Fruit fly (Drosophila melanogaster) whole organism: ENCODE results near the gene CG31805.

Experiments
- CG8478 ChIP-seq: fragments of >200 bp; optimal IDR thresholded peaks from 2 replicates; lab custom pipeline; 2018; ENCODE audit warnings: inconsistent platforms
- Dll ChIP-seq: fragments of >200 bp; optimal IDR thresholded peaks from 2 replicates; lab custom pipeline; 2017
- EcR ChIP-seq, 2 experiments: fragments of >200 bp; optimal IDR thresholded peaks; 2 replicates each; lab custom pipeline; 2017; ENCODE audit warnings: missing biosample characterization in 2 of 2, missing genetic modification characterization in 2 of 2, missing genetic modification reagents in 2 of 2
- pan ChIP-seq: fragments of >200 bp; optimal IDR thresholded peaks from 2 replicates; lab custom pipeline; 2017
- psq ChIP-seq: fragments of >200 bp; optimal IDR thresholded peaks from 2 replicates; lab custom pipeline; 2017
- usp ChIP-seq: fragments of >200 bp; optimal IDR thresholded peaks from 2 replicates; lab custom pipeline; 2017; ENCODE audit warnings: missing biosample characterization, missing genetic modification characterization, mixed read lengths

CG31805 gene

DNA sequence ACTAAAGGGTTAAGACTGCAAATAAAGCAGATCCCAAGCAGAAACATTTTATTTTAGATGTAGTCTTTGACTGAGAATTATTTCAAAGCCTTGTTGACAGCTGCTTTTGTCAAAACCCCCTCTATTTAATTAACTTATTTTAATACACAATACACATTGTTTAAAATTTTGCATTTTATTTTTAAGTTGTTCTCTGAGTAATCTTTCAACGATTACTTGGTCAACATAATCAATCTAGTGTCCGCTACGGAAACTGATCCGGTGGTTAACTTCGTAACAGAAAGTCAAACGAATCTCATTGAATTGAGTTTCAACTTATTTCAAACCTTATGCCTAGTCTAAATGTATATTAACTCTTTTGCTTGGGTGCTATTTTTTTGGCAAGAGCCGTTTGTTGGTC lies at the start of gene CG31805:
Gene CG31805, minus strand, starts transcription at position 101 of the 400 bp plus-strand sequence.
- TF ChIP-seq pan (lab: Kevin White, UChicago) = no peak
- no peak for TF ChIP-seq usp (GFP tag; lab: Kevin White, UChicago)
- TF ChIP-seq CG8478 (lab: Kevin White, UChicago) = no peak
- no peak for TF ChIP-seq Dll (lab: Kevin White, UChicago)
- TF ChIP-seq EcR (GFP tag; optimal IDR thresholded peaks at IDR 0.05; lab: Kevin White, UChicago) = no peak
- no peak for TF ChIP-seq psq (lab: Kevin White, UChicago)

DNA sequence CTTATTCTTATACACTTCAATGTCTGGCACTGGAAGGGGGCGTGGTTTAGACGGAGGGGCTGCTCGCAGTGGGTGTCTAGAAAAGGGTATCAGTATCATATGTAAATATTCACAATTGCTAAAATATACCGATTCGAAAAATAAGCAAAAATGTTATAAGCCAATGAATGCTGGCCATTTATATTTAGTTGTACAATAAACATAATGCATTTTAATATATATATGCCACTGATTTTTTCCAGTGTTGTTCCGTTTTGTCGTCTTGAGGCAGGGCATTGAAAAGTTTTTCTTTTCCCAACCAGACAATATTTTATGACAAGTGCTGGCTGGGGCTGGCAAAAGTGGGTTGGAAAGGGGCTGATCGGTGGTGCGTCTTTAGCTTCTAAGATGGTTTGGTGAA lies 21.6 kb upstream of the CG31805 start:
- TF ChIP-seq CG8478 (lab: Kevin White, UChicago) (no peak), pan (lab: Kevin White, UChicago) (no peak), Dll (lab: Kevin White, UChicago) (no peak), psq (lab: Kevin White, UChicago) (no peak)

- no peak for TF ChIP-seq Dll (lab: Kevin White, UChicago)
- no peak for TF ChIP-seq EcR (GFP tag; optimal IDR thresholded peaks at IDR 0.05; lab: Kevin White, UChicago)
- no peak for TF ChIP-seq pan (lab: Kevin White, UChicago)
- TF ChIP-seq usp (GFP tag; lab: Kevin White, UChicago) = no peak
- TF ChIP-seq CG8478 (lab: Kevin White, UChicago) = no peak
- TF ChIP-seq psq (lab: Kevin White, UChicago) = no peak
Measured at dm6 chr2L:16910177-16910576, 9.9 kb upstream of the CG31805 start, which contains the start of gene ApepP. Gene ApepP (minus strand): TSS chr2L:16910418.

- TF ChIP-seq CG8478 (lab: Kevin White, UChicago) (no peak), pan (lab: Kevin White, UChicago) (no peak)
Measured at dm6 chr2L:16909290-16909689, 9.0 kb upstream of the CG31805 start.

- no peak for TF ChIP-seq Dll (lab: Kevin White, UChicago)
- TF ChIP-seq CG8478 (lab: Kevin White, UChicago) = no peak
- no peak for TF ChIP-seq psq (lab: Kevin White, UChicago)
- no peak for TF ChIP-seq EcR (GFP tag; optimal IDR thresholded peaks at IDR 0.05; lab: Kevin White, UChicago)
- no peak for TF ChIP-seq usp (GFP tag; lab: Kevin White, UChicago)
- TF ChIP-seq pan (lab: Kevin White, UChicago) = no peak
Measured at dm6 chr2L:16902003-16902402, 1.7 kb upstream of the CG31805 start, which contains the start of gene CG12288. Gene CG12288 (minus strand): TSS chr2L:16902218.

DNA sequence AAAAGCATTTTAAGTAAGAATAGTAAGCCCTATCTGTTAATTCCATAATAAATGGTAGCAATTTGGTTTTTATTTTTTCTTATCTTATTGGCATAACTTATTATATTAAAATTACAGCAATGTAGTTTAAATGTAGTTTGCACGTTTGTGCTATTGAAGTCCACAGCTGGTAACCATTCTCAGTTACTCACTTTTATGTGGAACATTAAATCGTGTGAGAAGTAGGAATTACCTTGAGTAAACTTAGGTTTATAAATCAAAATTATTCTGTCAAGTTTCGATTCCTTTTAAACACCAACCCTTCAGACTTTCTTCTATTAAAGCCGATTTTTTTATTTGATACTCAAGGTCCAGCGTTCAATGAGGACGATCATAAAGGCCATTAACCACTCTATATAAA lies 10.7 kb downstream of the CG31805 start, which contains the start of gene CG42556:
Gene CG42556, plus strand, starts transcription at position 301 of the 400 bp plus-strand sequence.
- TF ChIP-seq pan (lab: Kevin White, UChicago) (no peak), psq (lab: Kevin White, UChicago) (no peak), CG8478 (lab: Kevin White, UChicago) (no peak)

DNA sequence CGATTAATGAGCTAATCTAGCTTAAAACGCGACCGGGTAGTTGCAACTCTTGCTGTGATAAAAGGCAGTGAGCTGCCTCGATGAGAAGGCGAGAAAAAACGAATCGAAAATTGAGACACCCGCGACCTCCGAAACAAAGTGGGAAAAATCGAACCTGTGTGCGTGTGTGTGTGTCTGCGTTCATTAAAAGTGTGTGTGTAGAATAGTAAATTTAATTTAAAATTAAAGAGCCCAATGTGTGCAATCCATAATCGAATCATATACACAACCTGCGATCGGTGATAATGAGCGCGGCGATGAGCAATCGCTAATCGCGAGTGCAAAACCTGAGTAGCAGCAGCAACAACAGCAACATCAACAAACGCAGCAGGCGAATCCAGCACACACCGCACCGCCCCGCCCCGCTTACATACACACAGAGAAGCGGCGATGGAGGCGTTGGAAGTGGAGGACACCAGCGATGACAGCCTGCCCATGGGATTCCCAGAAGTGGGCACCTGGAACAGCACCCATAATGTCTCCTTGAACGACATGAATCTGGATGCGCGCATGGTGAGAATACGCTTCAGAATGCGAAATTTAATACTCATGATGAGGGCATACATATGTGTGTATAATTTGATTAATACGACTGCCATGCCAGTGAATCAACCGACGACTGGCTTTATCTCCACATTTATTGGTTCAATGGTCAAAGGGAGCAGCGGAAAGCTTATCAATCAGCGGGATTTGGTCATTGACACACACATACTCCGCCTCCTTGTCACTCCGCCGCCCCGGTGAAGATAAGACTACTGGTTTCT lies 11.5 kb downstream of the CG31805 start:
- TF ChIP-seq EcR (GFP tag; optimal IDR thresholded peaks at IDR 0.05; lab: Kevin White, UChicago) (peak in 1 of 2 experiments; percentile 45), Dll (lab: Kevin White, UChicago) (no peak), pan (lab: Kevin White, UChicago) (peak; percentile 4)

DNA sequence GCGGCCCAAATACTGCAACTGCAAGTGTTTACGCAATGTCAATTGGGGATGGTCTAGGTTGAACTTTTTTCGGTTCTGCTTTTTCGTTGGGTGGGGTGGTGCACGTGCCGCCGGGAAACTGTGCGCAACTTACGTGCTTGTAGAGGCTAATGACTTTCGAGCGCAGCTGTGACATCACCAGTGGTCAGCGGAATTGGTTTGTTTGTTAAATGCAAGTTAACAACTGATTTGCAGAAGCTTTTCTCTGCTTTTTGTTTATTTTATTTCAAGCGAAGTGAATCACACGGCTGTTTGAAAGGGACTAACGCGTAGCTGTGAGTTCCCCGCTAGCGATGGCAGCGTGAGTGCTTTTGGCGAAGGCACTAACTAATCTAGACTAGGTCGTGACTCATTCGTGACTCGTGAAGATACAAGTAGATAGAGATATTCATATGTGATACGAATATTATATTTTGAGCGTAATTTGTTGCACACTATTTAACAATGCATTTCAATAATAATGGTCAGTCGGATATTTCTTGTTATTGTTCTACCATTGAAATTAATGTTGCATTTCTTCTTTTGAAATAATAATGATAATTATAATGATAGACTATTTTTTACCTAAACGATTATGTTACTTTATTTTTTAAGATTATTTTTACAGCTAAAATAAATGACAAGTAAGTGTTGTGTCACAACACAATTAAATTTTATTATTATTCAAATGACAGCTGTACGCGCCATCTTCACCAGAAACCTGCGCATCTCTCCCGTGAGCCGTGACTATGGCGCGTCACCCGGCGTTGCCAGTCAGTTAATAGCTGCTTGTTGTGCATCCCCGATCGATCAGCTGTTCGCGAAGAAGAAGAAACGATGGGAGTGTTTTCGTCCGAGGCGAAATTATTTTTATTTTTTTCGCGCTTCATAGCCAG lies 12.4 kb downstream of the CG31805 start, which contains the start of the genes osi and tweek:
Gene osi, minus strand, starts transcription at position 307 of the 914 bp plus-strand sequence.
Gene tweek, plus strand, starts transcription at position 831 of the 914 bp plus-strand sequence.
- TF ChIP-seq CG8478 (lab: Kevin White, UChicago) (no peak), usp (GFP tag; lab: Kevin White, UChicago) (no peak), psq (lab: Kevin White, UChicago) (no peak), pan (lab: Kevin White, UChicago) (no peak)

dm6 chr2L:16886459-16886858 lies 13.8 kb downstream of the CG31805 start:
- TF ChIP-seq CG8478 (lab: Kevin White, UChicago) (no peak), usp (GFP tag; lab: Kevin White, UChicago) (no peak), EcR (GFP tag; optimal IDR thresholded peaks at IDR 0.05; lab: Kevin White, UChicago) (no peak), psq (lab: Kevin White, UChicago) (no peak), Dll (lab: Kevin White, UChicago) (no peak), pan (lab: Kevin White, UChicago) (no peak)

- no peak for TF ChIP-seq Dll (lab: Kevin White, UChicago)
- TF ChIP-seq CG8478 (lab: Kevin White, UChicago) = no peak
- TF ChIP-seq psq (lab: Kevin White, UChicago) = no peak
- TF ChIP-seq usp (GFP tag; lab: Kevin White, UChicago) = no peak
- TF ChIP-seq pan (lab: Kevin White, UChicago) = no peak
- no peak for TF ChIP-seq EcR (GFP tag; optimal IDR thresholded peaks at IDR 0.05; lab: Kevin White, UChicago)
Measured at dm6 chr2L:16885347-16885746, 14.9 kb downstream of the CG31805 start.

dm6 chr2L:16884702-16885101 lies 15.6 kb downstream of the CG31805 start:
- TF ChIP-seq EcR (GFP tag; optimal IDR thresholded peaks at IDR 0.05; lab: Kevin White, UChicago) (no peak), psq (lab: Kevin White, UChicago) (no peak)
